Fruit fly (Drosophila melanogaster): ENCODE results near the gene CG4022.

CG4022 gene

dm6 chr3L:9435315-9435714, 24.7 kb upstream of the CG4022 start, which contains the start of gene CG42526 (continued):
- peak; percentile 63 for TF ChIP-seq Met (GFP tag; optimal IDR thresholded peaks at IDR 0.05)
- TF ChIP-seq Eip93F (GFP tag; optimal IDR thresholded peaks at IDR 0.05): no peak
- TF ChIP-seq svp (GFP tag): peak; percentile 77
- TF ChIP-seq fd59A (GFP tag; optimal IDR thresholded peaks at IDR 0.05): no peak
- peak; percentile 14 for TF ChIP-seq CG8632 (GFP tag; optimal IDR thresholded peaks at IDR 0.05)
- TF ChIP-seq OdsH (GFP tag; optimal IDR thresholded peaks at IDR 0.05): peak; percentile 67
- TF ChIP-seq Sox102F (GFP tag; optimal IDR thresholded peaks at IDR 0.05): peak; percentile 60
- no peak for TF ChIP-seq CG11762 (GFP tag; optimal IDR thresholded peaks at IDR 0.05; ENCODE audit: insufficient read depth)
- no peak for TF ChIP-seq CG6276 (GFP tag; optimal IDR thresholded peaks at IDR 0.05)
- no peak for TF ChIP-seq dsx (GFP tag; optimal IDR thresholded peaks at IDR 0.05; ENCODE audit: poor library complexity, severe bottlenecking)
- no peak for TF ChIP-seq CG4318 (GFP tag; optimal IDR thresholded peaks at IDR 0.05)
- no peak for TF ChIP-seq spab (GFP tag; optimal IDR thresholded peaks at IDR 0.05)
- TF ChIP-seq Ets21C (GFP tag; optimal IDR thresholded peaks at IDR 0.05): no peak
- TF ChIP-seq eg (GFP tag; IDR thresholded peaks at IDR 0.05): no peak
- TF ChIP-seq CG6792 (GFP tag; optimal IDR thresholded peaks at IDR 0.05): peak; percentile 12
- TF ChIP-seq CG9139 (GFP tag; optimal IDR thresholded peaks at IDR 0.05): no peak
- peak; percentile 79 for TF ChIP-seq Hr4 (GFP tag; optimal IDR thresholded peaks at IDR 0.05)

- TF ChIP-seq fd85E (GFP tag; optimal IDR thresholded peaks at IDR 0.05) (no peak), dsx (GFP tag; optimal IDR thresholded peaks at IDR 0.05; ENCODE audit: poor library complexity, severe bottlenecking) (peak; percentile 72), Gug (GFP tag; IDR thresholded peaks at IDR 0.05) (no peak), CG8632 (GFP tag; optimal IDR thresholded peaks at IDR 0.05) (no peak), Eip93F (GFP tag; optimal IDR thresholded peaks at IDR 0.05) (no peak), esn (GFP tag; optimal IDR thresholded peaks at IDR 0.05) (no peak), svp (GFP tag) (no peak), Eip75B (GFP tag; optimal IDR thresholded peaks at IDR 0.05) (no peak)
Observed at dm6 chr3L:9432810-9433587, 22.4 kb upstream of the CG4022 start.

DNA sequence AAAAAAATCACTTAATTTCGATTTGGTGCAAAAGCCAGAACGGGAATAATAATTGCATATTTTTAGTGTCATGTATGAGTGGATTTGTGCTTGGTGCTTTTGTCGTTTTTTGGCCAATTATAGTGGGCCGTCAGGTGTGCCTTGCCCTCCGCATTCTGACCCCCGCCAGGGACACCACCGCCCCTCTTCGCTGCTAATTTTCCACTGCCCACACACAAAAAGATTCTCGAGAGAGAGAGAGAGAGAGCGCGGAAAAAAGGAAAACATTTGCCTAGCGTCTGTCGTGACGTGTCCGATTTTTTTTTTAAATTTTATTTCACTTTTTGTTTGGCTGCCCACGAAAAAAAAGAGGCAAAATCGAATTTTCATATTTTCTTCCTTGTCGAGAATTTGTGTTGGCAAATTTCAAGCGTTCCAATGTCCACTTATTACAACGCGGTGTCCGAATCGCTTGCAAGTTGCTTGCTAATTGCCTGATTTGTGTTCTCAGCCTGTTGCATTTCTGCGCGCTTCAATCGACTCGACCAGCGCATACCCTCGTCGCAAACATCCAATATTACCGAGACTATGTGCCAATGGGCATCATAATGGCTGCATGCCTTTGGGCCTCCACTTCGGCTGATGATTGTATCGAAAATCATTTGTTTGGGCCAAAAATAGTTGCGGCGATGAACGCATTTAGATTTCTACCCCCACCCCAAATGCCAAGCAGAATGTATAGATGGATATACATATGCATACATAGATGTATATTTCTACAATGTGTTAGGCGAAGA, 21.4 kb upstream of the CG4022 start:
- peak; percentile 20; the same call in 1 of the 2 replicates for TF ChIP-seq CG15336 (GFP tag; IDR thresholded peaks at IDR 0.05)
- TF ChIP-seq OdsH (GFP tag; optimal IDR thresholded peaks at IDR 0.05): no peak

- TF ChIP-seq CG6808 (GFP tag; optimal IDR thresholded peaks at IDR 0.05) (no peak), svp (GFP tag) (peak; percentile 57)
Observed at dm6 chr3L:9430608-9430952, 19.9 kb upstream of the CG4022 start.

- TF ChIP-seq Hr4 (GFP tag; optimal IDR thresholded peaks at IDR 0.05) (no peak), Lpt (GFP tag; optimal IDR thresholded peaks at IDR 0.05) (no peak), CG34406 (GFP tag; optimal IDR thresholded peaks at IDR 0.05) (peak; percentile 54), Eip78C (GFP tag) (peak; percentile 75), lz (GFP tag; optimal IDR thresholded peaks at IDR 0.05) (peak; percentile 65), Blimp-1 (GFP tag; optimal IDR thresholded peaks at IDR 0.05) (peak; percentile 15), esn (GFP tag; optimal IDR thresholded peaks at IDR 0.05) (peak; percentile 72), CG11902 (GFP tag; optimal IDR thresholded peaks at IDR 0.05) (no peak), CG16779 (tag; optimal IDR thresholded peaks at IDR 0.05) (peak; percentile 28), CG6792 (GFP tag; optimal IDR thresholded peaks at IDR 0.05) (peak; percentile 34), CG3032 (tag; optimal IDR thresholded peaks at IDR 0.05) (no peak), CG11762 (GFP tag; optimal IDR thresholded peaks at IDR 0.05; ENCODE audit: insufficient read depth) (no peak), Gug (GFP tag; IDR thresholded peaks at IDR 0.05) (no peak), eg (GFP tag; IDR thresholded peaks at IDR 0.05) (peak; percentile 59), CG6808 (GFP tag; optimal IDR thresholded peaks at IDR 0.05) (peak; percentile 32), CG15336 (GFP tag; IDR thresholded peaks at IDR 0.05) (0 out of 2 replicates have a peak, but pooled peaks have one; percentile 26), CG4318 (GFP tag; optimal IDR thresholded peaks at IDR 0.05) (no peak), fd59A (GFP tag; optimal IDR thresholded peaks at IDR 0.05) (no peak), Smox (GFP tag; optimal IDR thresholded peaks at IDR 0.05) (peak; percentile 54), CG11294 (GFP tag; IDR thresholded peaks at IDR 0.05) (no peak), CG7368 (GFP tag; optimal IDR thresholded peaks at IDR 0.05) (peak; percentile 11), Eip75B (GFP tag; optimal IDR thresholded peaks at IDR 0.05) (peak; percentile 50), net (GFP tag; optimal IDR thresholded peaks at IDR 0.05) (peak; percentile 47), CG6854 (GFP tag; optimal IDR thresholded peaks at IDR 0.05) (peak; percentile 82), OdsH (GFP tag; optimal IDR thresholded peaks at IDR 0.05) (peak; percentile 34)
Observed at dm6 chr3L:9429665-9430607, 19.3 kb upstream of the CG4022 start, which contains the start of the genes RpS17 and MTF-1. Gene RpS17, minus strand, starts transcription at chr3L:9429821. Gene MTF-1, plus strand, starts transcription at chr3L:9430312.
